Fruit fly (Drosophila melanogaster) whole organism, pupa: Measurements from ENCODE around the gene CG43362.

Experiments
- D1 ChIP-seq: fragments of 200-800 bp; sonication (Bioruptor generic); optimal IDR thresholded peaks from 2 replicates; lab custom pipeline; 2018; ENCODE audit warnings: missing biosample characterization, mild to moderate bottlenecking, missing genetic modification characterization, moderate library complexity
- EcR ChIP-seq: fragments of 200-800 bp; sonication (Bioruptor generic); optimal IDR thresholded peaks from 3 replicates; lab custom pipeline; 2019; ENCODE audit warnings: missing biosample characterization, missing genetic modification characterization, mild to moderate bottlenecking, moderate library complexity, missing genetic modification reagents
- Ets98B ChIP-seq: fragments of 200-800 bp; sonication (Bioruptor generic); IDR thresholded peaks from 2 replicates; pipeline ENCODE4 v1.3.6; 2022; ENCODE audit warnings: missing biosample characterization, missing genetic modification characterization

- TF ChIP-seq EcR (GFP tag; lab: Kevin White, UChicago), result no peak
- TF ChIP-seq D1 (tag; lab: Kevin White, UChicago), result no peak
- peak; percentile 52 for TF ChIP-seq Ets98B
These were observed 33.9 kb upstream of the CG43362 start for dm6 chr2L:18325120-18325581.
